Worm (Caenorhabditis elegans) whole organism, late embryonic: ENCODE measurements around the gene srz-95.

ENCODE experiments used
- K02D7.2 ChIP-seq: sonication (generic microtip); optimal IDR thresholded peaks from 2 replicates; lab custom pipeline; 2017; ENCODE audit warnings: mild to moderate bottlenecking, missing genetic modification characterization, missing compliant biosample characterization
- T23F11.4 ChIP-seq: fragments of 200-800 bp; sonication (Bioruptor generic); optimal IDR thresholded peaks from 2 replicates; lab custom pipeline; 2018; ENCODE audit warnings: mild to moderate bottlenecking, missing genetic modification characterization, missing compliant biosample characterization
- Y22D7AL.16 ChIP-seq: sonication (generic microtip); optimal IDR thresholded peaks from 2 replicates; lab custom pipeline; 2016; ENCODE audit warnings: missing genetic modification characterization, missing compliant biosample characterization
- ceh-24 ChIP-seq: sonication (generic microtip); optimal IDR thresholded peaks from 2 replicates; lab custom pipeline; 2016; ENCODE audit warnings: mild to moderate bottlenecking, missing genetic modification characterization, missing compliant biosample characterization
- ceh-34 ChIP-seq: sonication (generic microtip); optimal IDR thresholded peaks from 2 replicates; lab custom pipeline; 2016; ENCODE audit warnings: mild to moderate bottlenecking, missing genetic modification characterization, missing compliant biosample characterization
- hlh-6 ChIP-seq: sonication (generic microtip); optimal IDR thresholded peaks from 2 replicates; lab custom pipeline; 2016; ENCODE audit warnings: missing genotype, missing genetic modification characterization, missing compliant biosample characterization
- hlh-8 ChIP-seq: sonication (generic microtip); optimal IDR thresholded peaks from 2 replicates; lab custom pipeline; 2016; ENCODE audit warnings: missing genotype, missing genetic modification characterization, missing compliant biosample characterization
- mec-3 ChIP-seq: sonication (generic microtip); optimal IDR thresholded peaks from 2 replicates; lab custom pipeline; 2016; ENCODE audit warnings: borderline replicate concordance, missing genetic modification characterization, missing compliant biosample characterization
- nhr-11 ChIP-seq: fragments of 150-350 bp; optimal IDR thresholded peaks from 2 replicates; lab custom pipeline; 2014; ENCODE audit warnings: missing biosample characterization, missing genetic modification characterization
- npax-4 ChIP-seq: sonication (generic microtip); optimal IDR thresholded peaks from 2 replicates; lab custom pipeline; 2016; ENCODE audit warnings: missing genetic modification characterization, missing compliant biosample characterization
- pag-3 ChIP-seq: sonication (generic microtip); optimal IDR thresholded peaks from 2 replicates; lab custom pipeline; 2016; ENCODE audit warnings: missing compliant biosample characterization, missing genetic modification characterization, borderline replicate concordance
- pha-4 ChIP-seq: fragments of 150-350 bp; optimal IDR thresholded peaks from 2 replicates; lab custom pipeline; 2018; ENCODE audit warnings: missing biosample characterization, missing genetic modification reagents, missing genetic modification characterization
- pqm-1 ChIP-seq: sonication (generic microtip); optimal IDR thresholded peaks from 2 replicates; lab custom pipeline; 2016; ENCODE audit warnings: missing genetic modification characterization, missing compliant biosample characterization
- tbx-7 ChIP-seq: sonication (generic microtip); optimal IDR thresholded peaks from 2 replicates; lab custom pipeline; 2016; ENCODE audit warnings: missing genotype, missing genetic modification characterization, missing compliant biosample characterization

ce11 chrV:16974919-16975318, 16.9 kb upstream of the srz-95 start, which contains the start of gene srx-54:
- TF ChIP-seq ceh-24 (tag; lab: Kevin White, UChicago) (no peak), K02D7.2 (tag; lab: Kevin White, UChicago) (no peak), ceh-34 (tag; lab: Kevin White, UChicago) (no peak), pqm-1 (tag; lab: Kevin White, UChicago) (no peak), nhr-11 (no peak), hlh-6 (tag; lab: Kevin White, UChicago) (no peak), Y22D7AL.16 (tag; lab: Kevin White, UChicago) (no peak), pag-3 (no peak), npax-4 (tag; lab: Kevin White, UChicago) (no peak), pha-4 (tag; lab: Kevin White, UChicago) (no peak), T23F11.4 (GFP tag; lab: Kevin White, UChicago) (no peak), mec-3 (tag; lab: Kevin White, UChicago) (no peak), tbx-7 (tag; lab: Kevin White, UChicago) (no peak), hlh-8 (tag; lab: Kevin White, UChicago) (no peak)
